Worm (Caenorhabditis elegans): ENCODE data around the gene cft-1.

- no peak for TF ChIP-seq spr-1 (tag; optimal IDR thresholded peaks at IDR 0.05)
- no peak for TF ChIP-seq fos-1 (tag; optimal IDR thresholded peaks at IDR 0.05)
- no peak for TF ChIP-seq jun-1 (tag; optimal IDR thresholded peaks at IDR 0.05)
- no peak for TF ChIP-seq mdl-1 (tag; optimal IDR thresholded peaks at IDR 0.05)
- no peak for TF ChIP-seq rbr-2 (tag; optimal IDR thresholded peaks at IDR 0.05)
- no peak for TF ChIP-seq ama-1 (optimal IDR thresholded peaks at IDR 0.05)
- TF ChIP-seq zag-1 (tag; optimal IDR thresholded peaks at IDR 0.05), result no peak
These were observed 41.1 kb downstream of the cft-1 start for ce11 chrV:5579666-5580065.

Measured in whole organism, L4 larva.